Worm (Caenorhabditis elegans) whole organism, L2 larva: ENCODE results near the gene F14B8.4.
"Not testable (repeated sequence)": the region's sequence is repeated elsewhere in the genome, so short reads cannot be mapped to it uniquely, and the experiment has no call there.

Source experiments
- R02D3.7 ChIP-seq: fragments of 150-350 bp; optimal IDR thresholded peaks from 2 replicates; lab custom pipeline; 2014; ENCODE audit warnings: missing biosample characterization, missing genetic modification characterization
- elt-3 ChIP-seq: sonication (generic microtip); optimal IDR thresholded peaks from 2 replicates; lab custom pipeline; 2017; ENCODE audit warnings: missing biosample characterization, missing genetic modification characterization
- nhr-11 ChIP-seq: fragments of 150-350 bp; optimal IDR thresholded peaks from 2 replicates; lab custom pipeline; 2014; ENCODE audit warnings: missing biosample characterization, missing genetic modification characterization
- nhr-23 ChIP-seq: fragments of 150-350 bp; optimal IDR thresholded peaks from 2 replicates; lab custom pipeline; 2014; ENCODE audit warnings: missing biosample characterization, missing genetic modification reagents, missing genetic modification characterization

DNA sequence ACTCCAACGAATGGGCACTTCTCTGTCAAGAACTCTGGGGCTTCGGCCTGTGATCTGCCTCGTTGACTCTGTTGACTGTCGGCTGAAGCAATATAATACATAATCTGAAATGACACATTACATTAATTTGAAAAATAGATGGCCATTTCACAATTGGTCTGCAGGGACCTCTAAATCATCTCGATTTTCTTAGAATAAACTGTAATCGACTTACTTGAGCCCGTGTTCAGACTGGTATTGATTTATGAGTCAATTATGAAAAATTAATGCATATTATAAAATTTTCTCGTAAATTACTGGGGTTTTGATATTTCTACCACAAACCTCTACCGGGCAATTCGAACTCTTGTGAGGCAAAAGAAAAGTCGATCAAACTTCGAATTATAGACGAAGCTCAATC lies 31.1 kb downstream of the F14B8.4 start, which contains the start of gene C53B7.6:
- TF ChIP-seq nhr-11, elt-3, R02D3.7, nhr-23 (tag; lab: Kevin White, UChicago): not testable (repeated sequence)
